Worm (Caenorhabditis elegans) whole organism, young adult: ENCODE measurements around the gene F16F9.3.

Experiments used
- B0019.2 ChIP-seq: fragments of 200-800 bp; sonication (Bioruptor generic); conservative IDR thresholded peaks from 2 replicates; pipeline ENCODE4 v1.3.6; 2022; ENCODE audit warnings: missing genetic modification reagents, missing genetic modification characterization, missing compliant biosample characterization
- B0035.1 ChIP-seq: sonication (generic microtip); optimal IDR thresholded peaks from 2 replicates; lab custom pipeline; 2016; ENCODE audit warnings: missing genetic modification characterization, mild to moderate bottlenecking, missing compliant biosample characterization, missing genotype, missing genetic modification reagents
- C17E4.6 ChIP-seq: fragments of 200-800 bp; sonication (Bioruptor generic); IDR thresholded peaks from 2 replicates; pipeline ENCODE4 v1.3.6; 2022; ENCODE audit warnings: missing genetic modification reagents, missing genetic modification characterization, missing compliant biosample characterization
- F10E7.11 ChIP-seq: sonication (generic microtip); optimal IDR thresholded peaks from 2 replicates; lab custom pipeline; 2017; ENCODE audit warnings: mild to moderate bottlenecking, missing genetic modification characterization, moderate library complexity, missing compliant biosample characterization
- F23B12.7 ChIP-seq: sonication (generic microtip); optimal IDR thresholded peaks from 2 replicates; lab custom pipeline; 2017; ENCODE audit warnings: missing genetic modification characterization, mild to moderate bottlenecking, missing compliant biosample characterization, antibody characterized with exemption, moderate library complexity; ENCODE audit not compliant: insufficient read depth
- F33H1.4 ChIP-seq: fragments of 200-800 bp; sonication (Bioruptor generic); IDR thresholded peaks from 2 replicates; pipeline ENCODE4 v1.3.6; 2022; ENCODE audit warnings: missing genetic modification reagents, missing genetic modification characterization, missing compliant biosample characterization
- F39B2.1 ChIP-seq: fragments of 200-800 bp; sonication (Bioruptor generic); IDR thresholded peaks from 2 replicates; pipeline ENCODE4 v1.3.6; 2022; ENCODE audit warnings: missing genetic modification reagents, missing genetic modification characterization, missing compliant biosample characterization
- F52B5.7 ChIP-seq: sonication (generic microtip); optimal IDR thresholded peaks from 2 replicates; lab custom pipeline; 2016; ENCODE audit warnings: mild to moderate bottlenecking, missing genetic modification characterization, missing compliant biosample characterization
- F57A8.1 ChIP-seq: fragments of 200-800 bp; sonication (Bioruptor generic); optimal IDR thresholded peaks from 2 replicates; lab custom pipeline; 2018; ENCODE audit warnings: mild to moderate bottlenecking, missing genetic modification characterization, moderate library complexity, missing compliant biosample characterization
- F57C9.4 ChIP-seq: sonication (generic microtip); optimal IDR thresholded peaks from 2 replicates; lab custom pipeline; 2017; ENCODE audit warnings: mild to moderate bottlenecking, missing genetic modification characterization, missing compliant biosample characterization
- K11D2.4 ChIP-seq: fragments of 200-800 bp; sonication (Bioruptor generic); IDR thresholded peaks from 2 replicates; pipeline ENCODE4 v1.3.6; 2022; ENCODE audit warnings: missing genetic modification reagents, missing genetic modification characterization, missing compliant biosample characterization
- K12H6.12 ChIP-seq: fragments of 200-800 bp; sonication (Bioruptor generic); optimal IDR thresholded peaks from 2 replicates; lab custom pipeline; 2018; ENCODE audit warnings: mild to moderate bottlenecking, missing genetic modification characterization, missing compliant biosample characterization
- aptf-2 ChIP-seq: fragments of 200-800 bp; sonication (Bioruptor generic); conservative IDR thresholded peaks from 2 replicates; pipeline ENCODE4 v1.3.6; 2022; ENCODE audit warnings: missing genetic modification reagents, missing genetic modification characterization, missing compliant biosample characterization
- aptf-3 ChIP-seq: fragments of 200-800 bp; sonication (Bioruptor generic); IDR thresholded peaks from 2 replicates; pipeline ENCODE4 v1.3.6; 2022; ENCODE audit warnings: missing genetic modification characterization, missing compliant biosample characterization
- attf-3 ChIP-seq: fragments of 200-800 bp; sonication (Bioruptor generic); conservative IDR thresholded peaks from 2 replicates; pipeline ENCODE4 v1.3.6; 2022; ENCODE audit warnings: missing genetic modification reagents, missing genetic modification characterization, missing compliant biosample characterization
- attf-6 ChIP-seq: fragments of 200-800 bp; sonication (Bioruptor generic); IDR thresholded peaks from 2 replicates; pipeline ENCODE4 v1.3.6; 2022; ENCODE audit warnings: missing genetic modification reagents, missing genetic modification characterization, missing compliant biosample characterization
- bed-1 ChIP-seq: fragments of 200-800 bp; sonication (Bioruptor generic); IDR thresholded peaks from 2 replicates; pipeline ENCODE4 v1.3.6; 2022; ENCODE audit warnings: missing genetic modification reagents, missing genetic modification characterization, missing compliant biosample characterization
- bed-2 ChIP-seq: fragments of 200-800 bp; sonication (Bioruptor generic); IDR thresholded peaks from 2 replicates; pipeline ENCODE4 v1.3.6; 2022; ENCODE audit warnings: missing genetic modification reagents, missing genetic modification characterization, missing compliant biosample characterization
- ceh-100 ChIP-seq: fragments of 200-800 bp; sonication (Bioruptor generic); IDR thresholded peaks from 2 replicates; pipeline ENCODE4 v1.3.6; 2022; ENCODE audit warnings: missing genetic modification reagents, missing genetic modification characterization, missing compliant biosample characterization
- ceh-27 ChIP-seq: fragments of 200-800 bp; sonication (Bioruptor generic); optimal IDR thresholded peaks from 2 replicates; lab custom pipeline; 2018; ENCODE audit warnings: mild to moderate bottlenecking, missing genetic modification characterization, moderate library complexity, missing compliant biosample characterization
- ceh-58 ChIP-seq: fragments of 200-800 bp; sonication (Bioruptor generic); IDR thresholded peaks from 2 replicates; pipeline ENCODE4 v1.3.6; 2022; ENCODE audit warnings: missing genetic modification characterization, missing compliant biosample characterization
- ceh-91 ChIP-seq: fragments of 200-800 bp; sonication (Bioruptor generic); IDR thresholded peaks from 2 replicates; pipeline ENCODE4 v1.3.6; 2022; ENCODE audit warnings: missing genetic modification reagents, missing genetic modification characterization, missing compliant biosample characterization
- egl-18 ChIP-seq: fragments of 200-800 bp; sonication (Bioruptor generic); IDR thresholded peaks from 2 replicates; pipeline ENCODE4 v1.3.6; 2022; ENCODE audit warnings: missing genetic modification reagents, missing genetic modification characterization, missing compliant biosample characterization
- hlh-12 ChIP-seq: sonication (generic microtip); optimal IDR thresholded peaks from 2 replicates; lab custom pipeline; 2016; ENCODE audit warnings: missing genetic modification characterization, missing compliant biosample characterization
- hmg-1.2 ChIP-seq: fragments of 200-800 bp; sonication (Bioruptor generic); IDR thresholded peaks from 2 replicates; pipeline ENCODE4 v1.3.6; 2022; ENCODE audit warnings: missing genetic modification reagents, missing genetic modification characterization, missing compliant biosample characterization
- hmg-20 ChIP-seq: fragments of 200-800 bp; sonication (Bioruptor generic); IDR thresholded peaks from 2 replicates; pipeline ENCODE4 v1.3.6; 2022; ENCODE audit warnings: missing genetic modification reagents, missing genetic modification characterization, missing compliant biosample characterization
- hsf-1 ChIP-seq: fragments of 200-800 bp; sonication (Bioruptor generic); IDR thresholded peaks from 2 replicates; pipeline ENCODE4 v1.3.6; 2022; ENCODE audit warnings: missing genetic modification reagents, missing genetic modification characterization, missing compliant biosample characterization
- let-526 ChIP-seq: fragments of 200-800 bp; sonication (Bioruptor generic); IDR thresholded peaks from 2 replicates; pipeline ENCODE4 v1.3.6; 2022; ENCODE audit warnings: missing genetic modification reagents, missing genetic modification characterization, missing compliant biosample characterization
- lin-26 ChIP-seq: fragments of 200-800 bp; sonication (Bioruptor generic); IDR thresholded peaks from 2 replicates; pipeline ENCODE4 v1.3.6; 2022; ENCODE audit warnings: missing genetic modification reagents, missing genetic modification characterization, missing compliant biosample characterization
- lin-54 ChIP-seq: fragments of 200-800 bp; sonication (Bioruptor generic); optimal IDR thresholded peaks from 2 replicates; lab custom pipeline; 2018; ENCODE audit warnings: mild to moderate bottlenecking, missing genetic modification characterization, missing compliant biosample characterization
- lir-1 ChIP-seq: fragments of 200-800 bp; sonication (Bioruptor generic); conservative IDR thresholded peaks from 2 replicates; pipeline ENCODE4 v1.3.6; 2022; ENCODE audit warnings: missing genetic modification reagents, missing genetic modification characterization, missing compliant biosample characterization
- lsy-27 ChIP-seq: sonication (generic microtip); optimal IDR thresholded peaks from 2 replicates; lab custom pipeline; 2017; ENCODE audit warnings: missing genetic modification characterization, mild to moderate bottlenecking, missing compliant biosample characterization, antibody characterized with exemption, missing genotype, borderline replicate concordance; ENCODE audit not compliant: insufficient read depth
- mcd-1 ChIP-seq: fragments of 200-800 bp; sonication (Bioruptor generic); IDR thresholded peaks from 2 replicates; pipeline ENCODE4 v1.3.6; 2022; ENCODE audit warnings: missing genetic modification reagents, missing genetic modification characterization, missing compliant biosample characterization
- mel-28 ChIP-seq: sonication (generic microtip); optimal IDR thresholded peaks from 2 replicates; lab custom pipeline; 2016; ENCODE audit warnings: borderline replicate concordance, mild to moderate bottlenecking, missing genetic modification characterization, missing compliant biosample characterization
- nfyb-1 ChIP-seq: fragments of 200-800 bp; sonication (Bioruptor generic); IDR thresholded peaks from 2 replicates; pipeline ENCODE4 v1.3.6; 2022; ENCODE audit warnings: missing genetic modification reagents, missing genetic modification characterization, missing compliant biosample characterization
- nhr-90 ChIP-seq: sonication (generic microtip); optimal IDR thresholded peaks from 2 replicates; lab custom pipeline; 2016; ENCODE audit warnings: missing genotype, mild to moderate bottlenecking, missing genetic modification characterization, missing compliant biosample characterization
- pbrm-1 ChIP-seq: fragments of 200-800 bp; sonication (Bioruptor generic); IDR thresholded peaks from 2 replicates; pipeline ENCODE4 v1.3.6; 2022; ENCODE audit warnings: missing genetic modification reagents, missing genetic modification characterization, missing compliant biosample characterization
- pha-4 ChIP-seq: fragments of 150-350 bp; sonication (generic microtip); optimal IDR thresholded peaks from 2 replicates; lab custom pipeline; 2014; ENCODE audit warnings: missing biosample characterization, missing genetic modification reagents, missing genetic modification characterization
- repo-1 ChIP-seq: sonication (generic microtip); optimal IDR thresholded peaks from 2 replicates; lab custom pipeline; 2017; ENCODE audit warnings: mild to moderate bottlenecking, missing genetic modification characterization, missing compliant biosample characterization
- rpc-1 ChIP-seq, 2 experiments: fragments of 150-350 bp in 1 of 2; sonication (generic microtip) in 1 of 2; optimal IDR thresholded peaks; 2 replicates each; lab custom pipeline; 2014 to 2018; ENCODE audit warnings: missing biosample characterization in 1 of 2, missing genetic modification characterization in 1 of 2, missing genetic modification reagents in 1 of 2, missing genotype in 1 of 2
- sea-2 ChIP-seq: fragments of 200-800 bp; sonication (Bioruptor generic); IDR thresholded peaks from 2 replicates; pipeline ENCODE4 v1.3.6; 2022; ENCODE audit warnings: missing genetic modification characterization, missing compliant biosample characterization
- snpc-1.1 ChIP-seq: sonication (generic microtip); optimal IDR thresholded peaks from 2 replicates; lab custom pipeline; 2017; ENCODE audit warnings: missing genetic modification characterization, mild to moderate bottlenecking, missing compliant biosample characterization, antibody characterized with exemption, moderate library complexity, missing genotype, missing genetic modification reagents; ENCODE audit not compliant: insufficient read depth
- snpc-4 ChIP-seq, 5 experiments: fragments of 150-350 bp in 1 of 5; sonication (generic microtip) in 4 of 5; optimal IDR thresholded peaks; 2 replicates each; lab custom pipeline; 2014 to 2018; ENCODE audit warnings: missing genetic modification characterization in 5 of 5, missing biosample characterization in 3 of 5, antibody characterized with exemption in 2 of 5, mild to moderate bottlenecking in 2 of 5, missing compliant biosample characterization in 2 of 5, missing genotype in 2 of 5, moderate library complexity in 2 of 5, missing genetic modification reagents in 1 of 5
- tlf-1 ChIP-seq: fragments of 200-800 bp; sonication (Bioruptor generic); optimal IDR thresholded peaks from 2 replicates; lab custom pipeline; 2018; ENCODE audit warnings: mild to moderate bottlenecking, missing genetic modification characterization, missing compliant biosample characterization
- zim-3 ChIP-seq: sonication (generic microtip); optimal IDR thresholded peaks from 2 replicates; lab custom pipeline; 2017; ENCODE audit warnings: mild to moderate bottlenecking, missing genetic modification characterization, moderate library complexity, missing compliant biosample characterization
- ztf-22 ChIP-seq: fragments of 200-800 bp; sonication (Bioruptor generic); optimal IDR thresholded peaks from 2 replicates; lab custom pipeline; 2018; ENCODE audit warnings: mild to moderate bottlenecking, missing genetic modification characterization, moderate library complexity, missing compliant biosample characterization
- ztf-25 ChIP-seq: fragments of 200-800 bp; sonication (Bioruptor generic); IDR thresholded peaks from 2 replicates; pipeline ENCODE4 v1.3.6; 2022; ENCODE audit warnings: missing genetic modification reagents, missing genetic modification characterization, missing compliant biosample characterization

Gene F16F9.3

ce11 chrX:8419252-8419651 lies 38.2 kb upstream of the F16F9.3 start (continued):
- TF ChIP-seq pbrm-1 (GFP tag; lab: Robert Waterston, UW) (peak; percentile 62; the same call in 1 of the 2 replicates), F10E7.11 (tag; lab: Kevin White, UChicago) (no peak), attf-3 (GFP tag; lab: Robert Waterston, UW) (no peak), snpc-1.1 (no peak), tlf-1 (GFP tag; lab: Kevin White, UChicago) (no peak), F39B2.1 (GFP tag; lab: Robert Waterston, UW) (no peak), repo-1 (tag; lab: Kevin White, UChicago) (no peak), lin-54 (GFP tag; lab: Kevin White, UChicago) (no peak), lin-26 (GFP tag; lab: Robert Waterston, UW) (peak; percentile 69; the same call in 1 of the 2 replicates), ceh-91 (GFP tag; lab: Robert Waterston, UW) (no peak), lsy-27 (tag; lab: Kevin White, UChicago) (no peak), let-526 (GFP tag; lab: Robert Waterston, UW) (no peak), ceh-27 (GFP tag; lab: Kevin White, UChicago) (no peak), egl-18 (GFP tag; lab: Robert Waterston, UW) (no peak), hlh-12 (no peak), ceh-58 (GFP tag; lab: Robert Waterston, UW) (no peak), snpc-4 (GFP tag; optimal IDR thresholded peaks at IDR 0.05; lab: Kevin White, UChicago) (peak; percentile 5), snpc-4 (tag; optimal IDR thresholded peaks at IDR 0.05; lab: Kevin White, UChicago) (peak in 2 of 4 experiments; percentile 35 to 63), bed-2 (GFP tag; lab: Robert Waterston, UW) (no peak), lir-1 (GFP tag; lab: Robert Waterston, UW) (no peak), aptf-2 (no peak), ztf-25 (no peak), F52B5.7 (tag; lab: Kevin White, UChicago) (no peak), F23B12.7 (no peak), hmg-1.2 (GFP tag; lab: Robert Waterston, UW) (peak; percentile 65), rpc-1 (optimal IDR thresholded peaks at IDR 0.05; lab: Kevin White, UChicago) (peak; percentile 67), rpc-1 (tag; optimal IDR thresholded peaks at IDR 0.05; lab: Kevin White, UChicago) (peak; percentile 82), F33H1.4 (GFP tag; lab: Robert Waterston, UW) (no peak), attf-6 (GFP tag; lab: Robert Waterston, UW) (no peak), hmg-20 (GFP tag; lab: Robert Waterston, UW) (no peak), K11D2.4 (GFP tag; lab: Robert Waterston, UW) (no peak), aptf-3 (GFP tag; lab: Robert Waterston, UW) (no peak), mel-28 (tag; lab: Kevin White, UChicago) (no peak), ceh-100 (no peak), hsf-1 (GFP tag; lab: Robert Waterston, UW) (no peak), K12H6.12 (tag; lab: Kevin White, UChicago) (no peak), B0035.1 (tag; lab: Kevin White, UChicago) (no peak), F57C9.4 (tag; lab: Kevin White, UChicago) (no peak), F57A8.1 (GFP tag; lab: Kevin White, UChicago) (no peak), sea-2 (GFP tag; lab: Robert Waterston, UW) (no peak), ztf-22 (GFP tag; lab: Kevin White, UChicago) (no peak), bed-1 (GFP tag; lab: Robert Waterston, UW) (no peak), nfyb-1 (no peak), mcd-1 (GFP tag; lab: Robert Waterston, UW) (0 out of 2 replicates have a peak, but pooled peaks have one; percentile 8), nhr-90 (tag; lab: Kevin White, UChicago) (peak; percentile 54), B0019.2 (no peak), pha-4 (tag; lab: Kevin White, UChicago) (no peak), zim-3 (no peak), C17E4.6 (GFP tag; lab: Robert Waterston, UW) (no peak)
